Worm (Caenorhabditis elegans) whole organism, L1 larva: Measurements from ENCODE around the gene srd-19.

ENCODE experiments used
- C34B4.2 ChIP-seq: sonication (generic microtip); optimal IDR thresholded peaks from 2 replicates; lab custom pipeline; 2017; ENCODE audit warnings: mild to moderate bottlenecking, missing genetic modification characterization, missing compliant biosample characterization
- F16B12.6 ChIP-seq: fragments of 150-350 bp; optimal IDR thresholded peaks from 2 replicates; lab custom pipeline; 2014; ENCODE audit warnings: missing biosample characterization, missing genetic modification characterization
- Y116A8C.19 ChIP-seq: sonication (generic microtip); optimal IDR thresholded peaks from 2 replicates; lab custom pipeline; 2016; ENCODE audit warnings: missing compliant biosample characterization, missing genetic modification characterization, borderline replicate concordance
- alr-1 ChIP-seq: fragments of 200-800 bp; sonication (Bioruptor generic); optimal IDR thresholded peaks from 2 replicates; lab custom pipeline; 2018; ENCODE audit warnings: borderline replicate concordance, mild to moderate bottlenecking, missing genetic modification characterization, missing compliant biosample characterization
- aly-2 ChIP-seq: fragments of 150-350 bp; optimal IDR thresholded peaks from 2 replicates; lab custom pipeline; 2014; ENCODE audit warnings: missing biosample characterization, missing genetic modification characterization
- blmp-1 ChIP-seq: fragments of 150-350 bp; optimal IDR thresholded peaks from 2 replicates; lab custom pipeline; 2014; ENCODE audit warnings: missing biosample characterization, missing genetic modification characterization
- ceh-63 ChIP-seq: fragments of 200-800 bp; sonication (Bioruptor generic); optimal IDR thresholded peaks from 2 replicates; lab custom pipeline; 2018; ENCODE audit warnings: mild to moderate bottlenecking, missing genetic modification characterization, missing compliant biosample characterization
- ceh-8 ChIP-seq: fragments of 200-800 bp; sonication (Bioruptor generic); optimal IDR thresholded peaks from 2 replicates; lab custom pipeline; 2018; ENCODE audit warnings: mild to moderate bottlenecking, missing genetic modification characterization, moderate library complexity, missing compliant biosample characterization
- dsc-1 ChIP-seq: sonication (generic microtip); optimal IDR thresholded peaks from 2 replicates; lab custom pipeline; 2016; ENCODE audit warnings: mild to moderate bottlenecking, missing genetic modification characterization, missing compliant biosample characterization
- egl-13 ChIP-seq: sonication (generic microtip); optimal IDR thresholded peaks from 2 replicates; lab custom pipeline; 2016; ENCODE audit warnings: missing genotype, missing genetic modification reagents, missing genetic modification characterization, missing compliant biosample characterization
- egl-27 ChIP-seq, 2 experiments: fragments of 150-350 bp in 1 of 2; sonication (generic microtip); optimal IDR thresholded peaks; 3 replicates each; lab custom pipeline; 2017 to 2018; ENCODE audit warnings: missing biosample characterization in 2 of 2, missing genetic modification characterization in 2 of 2, missing genetic modification reagents in 2 of 2
- elt-2 ChIP-seq: sonication (generic microtip); optimal IDR thresholded peaks from 2 replicates; lab custom pipeline; 2016; ENCODE audit warnings: missing genetic modification characterization, mild to moderate bottlenecking, inconsistent platforms, missing compliant biosample characterization, missing genetic modification reagents
- fkh-4 ChIP-seq: sonication (generic microtip); optimal IDR thresholded peaks from 2 replicates; lab custom pipeline; 2016; ENCODE audit warnings: missing compliant biosample characterization, missing genetic modification characterization, borderline replicate concordance
- fkh-8 ChIP-seq: sonication (generic microtip); optimal IDR thresholded peaks from 2 replicates; lab custom pipeline; 2016; ENCODE audit warnings: mild to moderate bottlenecking, missing genetic modification characterization, missing compliant biosample characterization
- fos-1 ChIP-seq: fragments of 150-350 bp; optimal IDR thresholded peaks from 2 replicates; lab custom pipeline; 2014; ENCODE audit warnings: missing biosample characterization, missing genetic modification characterization
- grh-1 ChIP-seq: fragments of 200-800 bp; sonication (Bioruptor generic); IDR thresholded peaks from 2 replicates; pipeline ENCODE4 v1.3.6; 2022; ENCODE audit warnings: missing genetic modification reagents, missing genetic modification characterization, missing compliant biosample characterization
- hlh-4 ChIP-seq: sonication (generic microtip); optimal IDR thresholded peaks from 2 replicates; lab custom pipeline; 2016; ENCODE audit warnings: mild to moderate bottlenecking, missing genetic modification characterization, missing compliant biosample characterization
- hpl-2 ChIP-seq: fragments of 150-350 bp; optimal IDR thresholded peaks from 2 replicates; lab custom pipeline; 2014; ENCODE audit warnings: missing biosample characterization, missing genetic modification reagents, missing genetic modification characterization
- irx-1 ChIP-seq: sonication (generic microtip); optimal IDR thresholded peaks from 2 replicates; lab custom pipeline; 2016; ENCODE audit warnings: missing genetic modification characterization, missing compliant biosample characterization
- isw-1 ChIP-seq: fragments of 200-800 bp; sonication (Bioruptor generic); IDR thresholded peaks from 2 replicates; pipeline ENCODE4 v1.3.6; 2022; ENCODE audit warnings: missing genetic modification characterization, missing compliant biosample characterization
- jun-1 ChIP-seq: fragments of 150-350 bp; optimal IDR thresholded peaks from 2 replicates; lab custom pipeline; 2014; ENCODE audit warnings: missing biosample characterization, missing genetic modification reagents, missing genetic modification characterization
- lin-15B ChIP-seq: fragments of 150-350 bp; sonication (generic microtip); optimal IDR thresholded peaks from 3 replicates; lab custom pipeline; 2014; ENCODE audit warnings: missing biosample characterization, missing genetic modification characterization
- lsy-2 ChIP-seq, 2 experiments: fragments of 150-350 bp; optimal IDR thresholded peaks; 2 replicates each; lab custom pipeline; 2014; ENCODE audit warnings: missing biosample characterization in 2 of 2, missing genetic modification characterization in 2 of 2
- mdl-1 ChIP-seq, 2 experiments: fragments of 150-350 bp; optimal IDR thresholded peaks; 2 replicates each; lab custom pipeline; 2014 to 2017; ENCODE audit warnings: missing biosample characterization in 2 of 2, missing genetic modification characterization in 2 of 2, inconsistent platforms in 1 of 2
- mef-2 ChIP-seq: fragments of 150-350 bp; optimal IDR thresholded peaks from 2 replicates; lab custom pipeline; 2014; ENCODE audit warnings: missing biosample characterization, missing genetic modification characterization
- nhr-11 ChIP-seq: fragments of 150-350 bp; optimal IDR thresholded peaks from 2 replicates; lab custom pipeline; 2014; ENCODE audit warnings: missing biosample characterization, missing genetic modification characterization
- nhr-12 ChIP-seq: sonication (generic microtip); optimal IDR thresholded peaks from 2 replicates; lab custom pipeline; 2017; ENCODE audit warnings: missing biosample characterization, missing genetic modification characterization
- nhr-19 ChIP-seq: fragments of 200-800 bp; sonication (Bioruptor generic); conservative IDR thresholded peaks from 2 replicates; pipeline ENCODE4 v1.3.6; 2022; ENCODE audit warnings: missing genetic modification characterization, missing compliant biosample characterization
- nhr-237 ChIP-seq: fragments of 150-350 bp; optimal IDR thresholded peaks from 2 replicates; lab custom pipeline; 2014; ENCODE audit warnings: missing biosample characterization, missing genetic modification characterization
- nhr-47 ChIP-seq: sonication (generic microtip); optimal IDR thresholded peaks from 2 replicates; lab custom pipeline; 2016; ENCODE audit warnings: mild to moderate bottlenecking, missing genetic modification characterization, moderate library complexity, missing compliant biosample characterization
- nhr-71 ChIP-seq: sonication (generic microtip); optimal IDR thresholded peaks from 2 replicates; lab custom pipeline; 2016; ENCODE audit warnings: mild to moderate bottlenecking, missing genetic modification characterization, moderate library complexity, missing compliant biosample characterization
- nhr-76 ChIP-seq: sonication (generic microtip); optimal IDR thresholded peaks from 2 replicates; lab custom pipeline; 2017; ENCODE audit warnings: missing biosample characterization, missing genetic modification characterization
- nhr-84 ChIP-seq: sonication (generic microtip); optimal IDR thresholded peaks from 2 replicates; lab custom pipeline; 2017; ENCODE audit warnings: missing biosample characterization, missing genetic modification characterization
- nhr-85 ChIP-seq: sonication (generic microtip); peaks from one replicate; lab custom pipeline; 2016; ENCODE audit warnings: missing genetic modification characterization, inconsistent platforms, missing compliant biosample characterization
- nhr-90 ChIP-seq: sonication (generic microtip); optimal IDR thresholded peaks from 2 replicates; lab custom pipeline; 2016; ENCODE audit warnings: mild to moderate bottlenecking, missing genetic modification characterization, missing compliant biosample characterization; ENCODE audit not compliant: poor library complexity
- pax-3 ChIP-seq: fragments of 200-800 bp; sonication (Bioruptor generic); optimal IDR thresholded peaks from 2 replicates; lab custom pipeline; 2018; ENCODE audit warnings: mild to moderate bottlenecking, missing genetic modification characterization, moderate library complexity, missing compliant biosample characterization
- rnt-1 ChIP-seq: sonication (generic microtip); optimal IDR thresholded peaks from 2 replicates; lab custom pipeline; 2016; ENCODE audit warnings: mild to moderate bottlenecking, missing genetic modification characterization, moderate library complexity, missing compliant biosample characterization
- snpc-4 ChIP-seq: fragments of 150-350 bp; optimal IDR thresholded peaks from 2 replicates; lab custom pipeline; 2014; ENCODE audit warnings: missing biosample characterization, missing genetic modification characterization
- snu-23 ChIP-seq: sonication (generic microtip); optimal IDR thresholded peaks from 2 replicates; lab custom pipeline; 2016; ENCODE audit warnings: missing genetic modification characterization, missing compliant biosample characterization
- sox-4 ChIP-seq: sonication (generic microtip); optimal IDR thresholded peaks from 2 replicates; lab custom pipeline; 2016; ENCODE audit warnings: missing genetic modification characterization, missing compliant biosample characterization
- sup-37 ChIP-seq: fragments of 200-800 bp; sonication (Bioruptor generic); optimal IDR thresholded peaks from 2 replicates; lab custom pipeline; 2018; ENCODE audit warnings: mild to moderate bottlenecking, missing genetic modification characterization, missing compliant biosample characterization
- tbx-2 ChIP-seq: sonication (generic microtip); optimal IDR thresholded peaks from 2 replicates; lab custom pipeline; 2016; ENCODE audit warnings: missing genetic modification characterization, missing compliant biosample characterization
- tlp-1 ChIP-seq: fragments of 150-350 bp; optimal IDR thresholded peaks from 2 replicates; lab custom pipeline; 2014; ENCODE audit warnings: missing biosample characterization, missing genetic modification characterization
- unc-130 ChIP-seq: fragments of 150-350 bp; optimal IDR thresholded peaks from 2 replicates; lab custom pipeline; 2017; ENCODE audit warnings: missing biosample characterization, missing genetic modification characterization, inconsistent platforms
- unc-30 ChIP-seq: sonication (generic microtip); optimal IDR thresholded peaks from 2 replicates; lab custom pipeline; 2017; ENCODE audit warnings: missing biosample characterization, missing genetic modification characterization
- unc-62 ChIP-seq: fragments of 150-350 bp; optimal IDR thresholded peaks from 2 replicates; lab custom pipeline; 2014; ENCODE audit warnings: missing biosample characterization, missing genetic modification reagents, missing genetic modification characterization
- unc-86 ChIP-seq: sonication (generic microtip); optimal IDR thresholded peaks from 2 replicates; lab custom pipeline; 2016; ENCODE audit warnings: missing genetic modification characterization, missing compliant biosample characterization
- unc-98 ChIP-seq: fragments of 200-800 bp; sonication (Bioruptor generic); IDR thresholded peaks from 2 replicates; pipeline ENCODE4 v1.3.6; 2022; ENCODE audit warnings: missing genetic modification characterization, missing compliant biosample characterization
- xbp-1 ChIP-seq: sonication (generic microtip); optimal IDR thresholded peaks from 2 replicates; lab custom pipeline; 2016; ENCODE audit warnings: missing genetic modification characterization, missing compliant biosample characterization
- zag-1 ChIP-seq: fragments of 150-350 bp; optimal IDR thresholded peaks from 2 replicates; lab custom pipeline; 2014; ENCODE audit warnings: missing biosample characterization, missing genetic modification characterization

srd-19 gene

DNA sequence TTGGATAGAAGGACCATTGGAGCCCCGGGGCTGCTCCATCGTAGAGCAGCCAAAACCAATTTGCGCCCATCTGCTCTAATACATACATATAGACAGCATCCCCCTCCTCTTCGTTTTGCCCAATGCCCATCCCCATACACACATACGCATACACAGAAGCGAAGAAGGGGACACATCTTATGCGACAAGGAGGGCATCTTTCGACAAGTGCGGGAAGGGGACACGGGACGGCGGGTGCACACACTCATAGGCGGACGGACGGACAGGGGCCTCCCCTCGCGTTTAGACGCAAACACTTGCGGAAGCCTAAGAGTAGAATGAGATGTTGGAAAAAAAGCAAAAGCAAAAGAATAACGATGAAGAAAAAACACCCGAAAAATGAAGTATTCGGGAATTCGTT, 32.1 kb downstream of the srd-19 start (continued):
- TF ChIP-seq xbp-1 (no peak), tbx-2 (tag; lab: Kevin White, UChicago) (peak; percentile 10), egl-27 (tag; optimal IDR thresholded peaks at IDR 0.05; lab: Kevin White, UChicago) (no peak), blmp-1 (no peak), pax-3 (tag; lab: Kevin White, UChicago) (no peak), snpc-4 (tag; lab: Kevin White, UChicago) (no peak), lsy-2 (tag; optimal IDR thresholded peaks at IDR 0.05; lab: Kevin White, UChicago) (no peak), lin-15B (tag; lab: Kevin White, UChicago) (no peak), grh-1 (GFP tag; lab: Robert Waterston, UW) (no peak), C34B4.2 (tag; lab: Kevin White, UChicago) (no peak), mdl-1 (tag; optimal IDR thresholded peaks at IDR 0.05; lab: Kevin White, UChicago) (no peak), snu-23 (GFP tag; lab: Kevin White, UChicago) (no peak), egl-13 (tag; lab: Kevin White, UChicago) (no peak), irx-1 (tag; lab: Kevin White, UChicago) (no peak), mef-2 (tag; lab: Kevin White, UChicago) (no peak), unc-130 (no peak), fkh-8 (tag; lab: Kevin White, UChicago) (no peak), unc-62 (GFP tag; lab: Kevin White, UChicago) (no peak), hpl-2 (no peak), nhr-85 (tag; lab: Kevin White, UChicago) (no peak), fkh-4 (tag; lab: Kevin White, UChicago) (no peak), alr-1 (tag; lab: Kevin White, UChicago) (no peak), F16B12.6 (no peak), unc-86 (tag; lab: Kevin White, UChicago) (no peak), isw-1 (GFP tag; lab: Robert Waterston, UW) (no peak), nhr-90 (tag; lab: Kevin White, UChicago) (no peak), nhr-76 (tag; lab: Kevin White, UChicago) (no peak)

DNA sequence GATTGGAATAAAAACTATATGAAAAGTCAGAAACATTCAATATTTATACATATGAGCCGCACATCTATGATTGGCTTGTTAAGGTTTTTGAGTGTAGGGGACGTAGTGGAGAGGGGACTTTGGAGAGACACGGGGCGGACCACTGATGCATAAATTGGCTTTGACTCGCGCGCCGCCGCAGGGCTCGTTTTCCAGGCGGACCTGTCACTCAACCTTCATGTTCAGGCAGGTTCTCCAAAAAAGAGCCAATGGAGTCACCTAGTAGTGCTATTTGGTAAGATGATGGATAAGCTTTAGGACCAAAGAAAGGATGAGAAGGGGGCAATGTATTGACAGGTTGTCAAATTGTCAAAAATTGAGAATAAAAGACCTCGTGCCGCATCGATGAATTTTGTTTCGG, 33.6 kb downstream of the srd-19 start:
- peak; percentile 28 for TF ChIP-seq tbx-2 (tag; lab: Kevin White, UChicago)
- no peak for TF ChIP-seq sup-37 (GFP tag; lab: Kevin White, UChicago)
- no peak for TF ChIP-seq snpc-4 (tag; lab: Kevin White, UChicago)
- TF ChIP-seq pax-3 (tag; lab: Kevin White, UChicago): peak; percentile 25

DNA sequence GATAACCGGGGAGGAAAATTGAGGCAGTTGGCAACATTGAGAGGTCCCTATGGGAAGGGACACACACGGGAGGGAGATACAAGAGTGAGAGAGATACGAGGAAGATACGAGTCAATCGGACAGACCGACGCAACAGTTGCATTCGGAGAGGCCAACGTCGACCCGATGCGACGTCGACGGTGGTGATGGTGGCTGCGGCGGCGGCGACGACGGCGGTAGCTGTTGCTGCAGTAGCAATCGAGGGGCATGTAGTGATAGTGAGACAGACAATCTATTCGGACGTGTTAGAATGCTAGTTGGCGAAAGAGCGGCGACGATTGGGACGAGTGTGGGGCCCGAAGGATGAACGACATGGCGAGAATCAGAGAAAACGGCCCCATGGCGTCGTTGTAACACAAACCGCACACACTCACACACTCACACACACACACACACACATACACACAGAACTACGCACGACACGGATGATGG, 35.2 kb downstream of the srd-19 start:
- TF ChIP-seq snpc-4 (tag; lab: Kevin White, UChicago): no peak
- peak; percentile 79 for TF ChIP-seq rnt-1 (tag; lab: Kevin White, UChicago)
- no peak for TF ChIP-seq nhr-12
- TF ChIP-seq tlp-1 (tag; lab: Kevin White, UChicago): no peak
- peak; percentile 67 for TF ChIP-seq nhr-71 (tag; lab: Kevin White, UChicago)
- TF ChIP-seq zag-1 (tag; lab: Kevin White, UChicago): no peak
- TF ChIP-seq lin-15B (tag; lab: Kevin White, UChicago): no peak
- no peak for TF ChIP-seq unc-98 (GFP tag; lab: Robert Waterston, UW)
- peak; percentile 18 for TF ChIP-seq nhr-47 (tag; lab: Kevin White, UChicago)
- TF ChIP-seq fos-1 (tag; lab: Kevin White, UChicago): no peak
- no peak for TF ChIP-seq nhr-84 (tag; lab: Kevin White, UChicago)
- no peak for TF ChIP-seq jun-1
- no peak for TF ChIP-seq ceh-8
- TF ChIP-seq unc-30 (tag; lab: Kevin White, UChicago): no peak
- no peak for TF ChIP-seq ceh-63 (GFP tag; lab: Kevin White, UChicago)
- TF ChIP-seq nhr-237 (tag; lab: Kevin White, UChicago): no peak
- peak; percentile 9 for TF ChIP-seq dsc-1 (tag; lab: Kevin White, UChicago)
- no peak for TF ChIP-seq Y116A8C.19 (tag; lab: Kevin White, UChicago)
- no peak for TF ChIP-seq elt-2 (tag; lab: Kevin White, UChicago)
- no peak for TF ChIP-seq hlh-4
- TF ChIP-seq F16B12.6: no peak
- TF ChIP-seq sox-4 (tag; lab: Kevin White, UChicago): no peak
- peak; percentile 74 for TF ChIP-seq blmp-1
- TF ChIP-seq unc-62 (GFP tag; lab: Kevin White, UChicago): no peak
- peak; percentile 49; the same call in 1 of the 2 replicates for TF ChIP-seq nhr-19 (GFP tag; lab: Robert Waterston, UW)
- peak; percentile 12 for TF ChIP-seq xbp-1
- TF ChIP-seq aly-2 (tag; lab: Kevin White, UChicago): no peak
- no peak for TF ChIP-seq nhr-11 (tag; lab: Kevin White, UChicago)
- peak; percentile 62 for TF ChIP-seq unc-130
